Worm (Caenorhabditis elegans) whole organism, L4 larva: Measurements from ENCODE around the gene Y54E2A.4.

Experiments
- F10B5.3 ChIP-seq: sonication (generic microtip); optimal IDR thresholded peaks from 2 replicates; lab custom pipeline; 2016; ENCODE audit warnings: mild to moderate bottlenecking, missing genetic modification characterization, missing compliant biosample characterization
- F26F4.8 ChIP-seq: fragments of 200-800 bp; sonication (Bioruptor generic); conservative IDR thresholded peaks from 2 replicates; pipeline ENCODE4 v1.3.6; 2022; ENCODE audit warnings: missing genetic modification characterization, missing compliant biosample characterization
- R02D3.7 ChIP-seq: fragments of 150-350 bp; sonication (generic microtip); optimal IDR thresholded peaks from 3 replicates; lab custom pipeline; 2014; ENCODE audit warnings: missing biosample characterization, missing genetic modification characterization
- T20F7.1 ChIP-seq: fragments of 200-800 bp; sonication (Bioruptor generic); optimal IDR thresholded peaks from 2 replicates; lab custom pipeline; 2018; ENCODE audit warnings: mild to moderate bottlenecking, missing genetic modification characterization, missing compliant biosample characterization
- ZK546.5 ChIP-seq, 2 experiments: sonication (generic microtip); optimal IDR thresholded peaks; 2 replicates each; lab custom pipeline; 2017; ENCODE audit warnings: missing biosample characterization in 2 of 2, missing genetic modification characterization in 2 of 2
- attf-4 ChIP-seq: sonication (generic microtip); optimal IDR thresholded peaks from 3 replicates; lab custom pipeline; 2017; ENCODE audit warnings: missing biosample characterization, missing genetic modification characterization
- ceh-44 ChIP-seq: fragments of 200-800 bp; sonication (Bioruptor generic); IDR thresholded peaks from 2 replicates; pipeline ENCODE4 v1.3.6; 2022; ENCODE audit warnings: missing genetic modification reagents, missing genetic modification characterization, missing compliant biosample characterization
- ces-1 ChIP-seq: fragments of 150-350 bp; sonication (generic microtip); optimal IDR thresholded peaks from 4 replicates; lab custom pipeline; 2014; ENCODE audit warnings: missing biosample characterization, missing genetic modification reagents, missing genetic modification characterization
- daf-12 ChIP-seq: fragments of 150-350 bp; optimal IDR thresholded peaks from 2 replicates; lab custom pipeline; 2014; ENCODE audit warnings: missing biosample characterization, missing genetic modification reagents, missing genetic modification characterization
- daf-16 ChIP-seq, 3 experiments: sonication (generic microtip); optimal IDR thresholded peaks; 2 replicates each; lab custom pipeline; 2016 to 2017; ENCODE audit warnings: missing genetic modification characterization in 3 of 3, missing genetic modification reagents in 3 of 3, mild to moderate bottlenecking in 2 of 3, missing compliant biosample characterization in 2 of 3, missing biosample characterization in 1 of 3, moderate library complexity in 1 of 3
- daf-19 ChIP-seq: fragments of 200-800 bp; sonication (Bioruptor generic); conservative IDR thresholded peaks from 2 replicates; pipeline ENCODE4 v1.3.6; 2022; ENCODE audit warnings: missing genetic modification characterization, missing compliant biosample characterization
- daf-8 ChIP-seq: fragments of 200-800 bp; sonication (Bioruptor generic); IDR thresholded peaks from 2 replicates; pipeline ENCODE4 v1.3.6; 2022; ENCODE audit warnings: missing genetic modification characterization, missing compliant biosample characterization
- dmd-6 ChIP-seq: fragments of 200-800 bp; sonication (Bioruptor generic); IDR thresholded peaks from 2 replicates; pipeline ENCODE4 v1.3.6; 2022; ENCODE audit warnings: missing genetic modification reagents, missing genetic modification characterization, missing compliant biosample characterization
- dmd-8 ChIP-seq: fragments of 200-800 bp; sonication (Bioruptor generic); IDR thresholded peaks from 2 replicates; pipeline ENCODE4 v1.3.6; 2022; ENCODE audit warnings: missing genetic modification characterization, missing compliant biosample characterization
- dmd-9 ChIP-seq: fragments of 200-800 bp; sonication (Bioruptor generic); IDR thresholded peaks from 2 replicates; pipeline ENCODE4 v1.3.6; 2022; ENCODE audit warnings: missing genetic modification reagents, missing genetic modification characterization, missing compliant biosample characterization
- duxl-1 ChIP-seq: sonication (generic microtip); optimal IDR thresholded peaks from 2 replicates; lab custom pipeline; 2016; ENCODE audit warnings: mild to moderate bottlenecking, missing genetic modification characterization, moderate library complexity, missing compliant biosample characterization; ENCODE audit not compliant: poor library complexity
- dve-1 ChIP-seq: sonication (generic microtip); optimal IDR thresholded peaks from 2 replicates; lab custom pipeline; 2017; ENCODE audit warnings: antibody characterized with exemption, mild to moderate bottlenecking, missing genetic modification characterization, missing compliant biosample characterization; ENCODE audit not compliant: insufficient read depth
- fkh-10 ChIP-seq: fragments of 150-350 bp; optimal IDR thresholded peaks from 2 replicates; lab custom pipeline; 2014; ENCODE audit warnings: missing biosample characterization, missing genetic modification reagents, missing genetic modification characterization
- fos-1 ChIP-seq: fragments of 150-350 bp; optimal IDR thresholded peaks from 2 replicates; lab custom pipeline; 2014; ENCODE audit warnings: missing biosample characterization, missing genetic modification characterization
- hlh-11 ChIP-seq: fragments of 200-800 bp; sonication (Bioruptor generic); optimal IDR thresholded peaks from 2 replicates; lab custom pipeline; 2018; ENCODE audit warnings: mild to moderate bottlenecking, missing genetic modification characterization, missing compliant biosample characterization
- hmg-1.1 ChIP-seq: fragments of 200-800 bp; sonication (Bioruptor generic); IDR thresholded peaks from 2 replicates; pipeline ENCODE4 v1.3.6; 2022; ENCODE audit warnings: missing genetic modification reagents, missing genetic modification characterization, missing compliant biosample characterization
- jun-1 ChIP-seq: fragments of 150-350 bp; optimal IDR thresholded peaks from 2 replicates; lab custom pipeline; 2014; ENCODE audit warnings: missing biosample characterization, missing genetic modification reagents, missing genetic modification characterization
- lim-7 ChIP-seq: fragments of 200-800 bp; sonication (Bioruptor generic); IDR thresholded peaks from 2 replicates; pipeline ENCODE4 v1.3.6; 2022; ENCODE audit warnings: missing genetic modification characterization, missing compliant biosample characterization
- lin-15B ChIP-seq: fragments of 150-350 bp; sonication (generic microtip); optimal IDR thresholded peaks from 3 replicates; lab custom pipeline; 2014; ENCODE audit warnings: missing biosample characterization, missing genetic modification characterization
- lin-39 ChIP-seq: fragments of 150-350 bp; optimal IDR thresholded peaks from 2 replicates; lab custom pipeline; 2014; ENCODE audit warnings: missing biosample characterization, missing genetic modification reagents, missing genetic modification characterization
- lsy-2 ChIP-seq, 2 experiments: fragments of 150-350 bp in 1 of 2; sonication (generic microtip) in 1 of 2; optimal IDR thresholded peaks; 2 replicates each; lab custom pipeline; 2014 to 2017; ENCODE audit warnings: missing biosample characterization in 2 of 2, missing genetic modification characterization in 2 of 2
- madf-9 ChIP-seq: fragments of 200-800 bp; sonication (Bioruptor generic); conservative IDR thresholded peaks from 2 replicates; pipeline ENCODE4 v1.3.6; 2022; ENCODE audit warnings: missing genetic modification reagents, missing genetic modification characterization, missing compliant biosample characterization
- mes-2 ChIP-seq: sonication (generic microtip); optimal IDR thresholded peaks from 2 replicates; lab custom pipeline; 2016; ENCODE audit warnings: missing genotype, mild to moderate bottlenecking, missing genetic modification characterization, missing compliant biosample characterization; ENCODE audit not compliant: poor library complexity, severe bottlenecking
- nhr-102 ChIP-seq: sonication (generic microtip); optimal IDR thresholded peaks from 2 replicates; lab custom pipeline; 2016; ENCODE audit warnings: mild to moderate bottlenecking, missing genetic modification characterization, moderate library complexity, missing compliant biosample characterization
- nhr-11 ChIP-seq: fragments of 150-350 bp; optimal IDR thresholded peaks from 2 replicates; lab custom pipeline; 2014; ENCODE audit warnings: missing biosample characterization, missing genetic modification characterization
- nhr-25 ChIP-seq: sonication (generic microtip); optimal IDR thresholded peaks from 2 replicates; lab custom pipeline; 2017; ENCODE audit warnings: missing genetic modification characterization, mild to moderate bottlenecking, missing compliant biosample characterization, antibody characterized with exemption, moderate library complexity, borderline replicate concordance; ENCODE audit not compliant: insufficient read depth
- nhr-28 ChIP-seq: fragments of 150-350 bp; optimal IDR thresholded peaks from 2 replicates; lab custom pipeline; 2014; ENCODE audit warnings: missing biosample characterization, missing genetic modification characterization
- nhr-41 ChIP-seq: fragments of 200-800 bp; sonication (Bioruptor generic); IDR thresholded peaks from 2 replicates; pipeline ENCODE4 v1.3.6; 2022; ENCODE audit warnings: missing genetic modification reagents, missing genetic modification characterization, missing compliant biosample characterization
- nhr-76 ChIP-seq: fragments of 150-350 bp; optimal IDR thresholded peaks from 2 replicates; lab custom pipeline; 2014; ENCODE audit warnings: missing biosample characterization, missing genetic modification characterization
- nhr-77 ChIP-seq: fragments of 150-350 bp; optimal IDR thresholded peaks from 2 replicates; lab custom pipeline; 2014; ENCODE audit warnings: missing biosample characterization, missing genetic modification characterization
- pha-4 ChIP-seq, 2 experiments: fragments of 150-350 bp in 1 of 2; fragments of 200-800 bp in 1 of 2; sonication (Bioruptor generic) in 1 of 2; IDR thresholded peaks in 1 of 2; optimal IDR thresholded peaks in 1 of 2; 2 replicates each; pipeline versions ENCODE4 v1.3.6 to Lab custom; 2014 to 2022; ENCODE audit warnings: missing genetic modification characterization in 2 of 2, missing genetic modification reagents in 2 of 2, missing biosample characterization in 1 of 2, missing compliant biosample characterization in 1 of 2
- php-3 ChIP-seq: fragments of 200-800 bp; sonication (Bioruptor generic); IDR thresholded peaks from 2 replicates; pipeline ENCODE4 v1.3.6; 2022; ENCODE audit warnings: missing genetic modification reagents, missing genetic modification characterization, missing compliant biosample characterization
- pqm-1 ChIP-seq: sonication (generic microtip); optimal IDR thresholded peaks from 2 replicates; lab custom pipeline; 2017; ENCODE audit warnings: missing biosample characterization, missing genetic modification characterization
- snpc-4 ChIP-seq: fragments of 150-350 bp; optimal IDR thresholded peaks from 2 replicates; lab custom pipeline; 2014; ENCODE audit warnings: missing biosample characterization, missing genetic modification characterization
- spr-1 ChIP-seq: sonication (generic microtip); optimal IDR thresholded peaks from 2 replicates; lab custom pipeline; 2016; ENCODE audit warnings: mild to moderate bottlenecking, missing genetic modification characterization, missing compliant biosample characterization
- spr-3 ChIP-seq: fragments of 200-800 bp; sonication (Bioruptor generic); optimal IDR thresholded peaks from 2 replicates; lab custom pipeline; 2018; ENCODE audit warnings: mild to moderate bottlenecking, missing genetic modification characterization, missing compliant biosample characterization
- tra-1 ChIP-seq: fragments of 200-800 bp; sonication (Bioruptor generic); IDR thresholded peaks from 2 replicates; pipeline ENCODE4 v1.3.6; 2022; ENCODE audit warnings: missing genetic modification reagents, missing genetic modification characterization, missing compliant biosample characterization
- zfp-2 ChIP-seq: sonication (generic microtip); optimal IDR thresholded peaks from 2 replicates; lab custom pipeline; 2016; ENCODE audit warnings: mild to moderate bottlenecking, missing genetic modification characterization, missing compliant biosample characterization
- zip-2 ChIP-seq: fragments of 150-350 bp; optimal IDR thresholded peaks from 2 replicates; lab custom pipeline; 2014; ENCODE audit warnings: missing biosample characterization, missing genetic modification characterization

Y54E2A.4 gene

DNA sequence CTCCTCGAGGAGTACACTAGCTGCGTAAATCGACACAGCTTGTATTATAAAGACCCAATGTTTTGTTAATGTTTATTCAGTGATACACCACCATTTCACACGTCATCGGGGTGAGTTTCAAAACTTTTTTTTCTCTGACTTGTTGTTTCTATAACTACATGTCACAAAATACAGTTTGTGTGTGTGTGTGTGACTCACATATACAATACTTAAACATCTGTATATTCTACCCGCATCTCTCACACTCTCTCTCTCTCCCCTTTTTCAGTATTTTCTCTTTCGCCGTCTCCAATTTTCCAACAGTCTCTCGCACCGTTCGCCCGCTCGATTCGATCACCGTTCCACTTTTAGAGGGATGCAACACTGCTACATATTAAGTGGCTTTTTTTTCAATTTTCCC, 57.0 kb downstream of the Y54E2A.4 start (continued):
- TF ChIP-seq dmd-6 (GFP tag; lab: Robert Waterston, UW) (peak; percentile 71), daf-8 (no peak), mes-2 (tag; lab: Kevin White, UChicago) (peak; percentile 16), lim-7 (no peak), nhr-25 (tag; lab: Kevin White, UChicago) (no peak), tra-1 (no peak), R02D3.7 (tag; lab: Kevin White, UChicago) (peak; percentile 11), nhr-77 (tag; lab: Kevin White, UChicago) (peak; percentile 80), dmd-8 (GFP tag; lab: Robert Waterston, UW) (no peak), F26F4.8 (no peak), nhr-28 (tag; lab: Kevin White, UChicago) (peak; percentile 98), zip-2 (tag; lab: Kevin White, UChicago) (no peak), fkh-10 (GFP tag; lab: Kevin White, UChicago) (no peak), spr-1 (no peak), duxl-1 (tag; lab: Kevin White, UChicago) (peak; percentile 1), madf-9 (GFP tag; lab: Robert Waterston, UW) (no peak), lin-15B (tag; lab: Kevin White, UChicago) (no peak), zfp-2 (tag; lab: Kevin White, UChicago) (no peak), snpc-4 (tag; lab: Kevin White, UChicago) (no peak), jun-1 (tag; lab: Kevin White, UChicago) (peak; percentile 36), spr-3 (GFP tag; lab: Kevin White, UChicago) (no peak), pqm-1 (tag; lab: Kevin White, UChicago) (peak; percentile 30), nhr-41 (GFP tag; lab: Robert Waterston, UW) (no peak), F10B5.3 (no peak), lin-39 (tag; lab: Kevin White, UChicago) (no peak), fos-1 (tag; lab: Kevin White, UChicago) (no peak), nhr-11 (tag; lab: Kevin White, UChicago) (no peak)

- TF ChIP-seq pha-4 (GFP tag; IDR thresholded peaks at IDR 0.05; lab: Robert Waterston, UW) = no peak
- peak; percentile 14 for TF ChIP-seq pha-4 (tag; optimal IDR thresholded peaks at IDR 0.05; lab: Kevin White, UChicago)
- TF ChIP-seq mes-2 (tag; lab: Kevin White, UChicago) = no peak
Observed at ce11 chrII:14812231-14812630, 57.8 kb downstream of the Y54E2A.4 start, which contains the start of gene osta-3. TSS of gene osta-3 (plus strand) at chrII:14812531.

- TF ChIP-seq daf-16 (GFP tag; optimal IDR thresholded peaks at IDR 0.05; lab: Kevin White, UChicago) (no peak), daf-16 (tag; optimal IDR thresholded peaks at IDR 0.05; lab: Kevin White, UChicago) (peak; percentile 70), attf-4 (tag; lab: Kevin White, UChicago) (no peak), T20F7.1 (GFP tag; lab: Kevin White, UChicago) (no peak), dmd-9 (GFP tag; lab: Robert Waterston, UW) (no peak), F26F4.8 (no peak), daf-19 (no peak), daf-8 (no peak), nhr-77 (tag; lab: Kevin White, UChicago) (peak; percentile 97), nhr-28 (tag; lab: Kevin White, UChicago) (peak; percentile 89), dmd-6 (GFP tag; lab: Robert Waterston, UW) (peak; percentile 91), lsy-2 (tag; optimal IDR thresholded peaks at IDR 0.05; lab: Kevin White, UChicago) (no peak), ceh-44 (no peak), duxl-1 (tag; lab: Kevin White, UChicago) (no peak), hmg-1.1 (GFP tag; lab: Robert Waterston, UW) (no peak), nhr-76 (no peak), nhr-102 (peak; percentile 11), zfp-2 (tag; lab: Kevin White, UChicago) (no peak), ces-1 (GFP tag; lab: Kevin White, UChicago) (no peak), pqm-1 (tag; lab: Kevin White, UChicago) (peak; percentile 76), mes-2 (tag; lab: Kevin White, UChicago) (no peak), daf-12 (tag; lab: Kevin White, UChicago) (no peak), dve-1 (tag; lab: Kevin White, UChicago) (peak; percentile 71), php-3 (GFP tag; lab: Robert Waterston, UW) (peak; percentile 84), ZK546.5 (tag; optimal IDR thresholded peaks at IDR 0.05; lab: Kevin White, UChicago) (no peak), nhr-41 (GFP tag; lab: Robert Waterston, UW) (peak; percentile 86; the same call in 1 of the 2 replicates), hlh-11 (tag; lab: Kevin White, UChicago) (peak; percentile 73)
Observed at ce11 chrII:14812661-14813060, 58.2 kb downstream of the Y54E2A.4 start.
